Worm (Caenorhabditis elegans) whole organism, L2 larva: Measurements from ENCODE around the gene unc-2.

Experiments used
- aly-2 ChIP-seq: fragments of 150-350 bp; optimal IDR thresholded peaks from 2 replicates; lab custom pipeline; 2014; ENCODE audit warnings: missing biosample characterization, missing genetic modification characterization
- ceh-82 ChIP-seq: fragments of 150-350 bp; optimal IDR thresholded peaks from 2 replicates; lab custom pipeline; 2014; ENCODE audit warnings: missing biosample characterization, missing genetic modification characterization
- lsy-2 ChIP-seq, 2 experiments: fragments of 150-350 bp in 1 of 2; sonication (generic microtip) in 1 of 2; optimal IDR thresholded peaks; 2 replicates each; lab custom pipeline; 2014 to 2017; ENCODE audit warnings: missing biosample characterization in 2 of 2, missing genetic modification characterization in 2 of 2

- no peak for TF ChIP-seq ceh-82
- no peak for TF ChIP-seq lsy-2 (tag; optimal IDR thresholded peaks at IDR 0.05; lab: Kevin White, UChicago)
- no peak for TF ChIP-seq aly-2 (tag; lab: Kevin White, UChicago)
Measured at ce11 chrX:2712984-2713383, 50.3 kb downstream of the unc-2 start.
